Fruit fly (Drosophila melanogaster) whole organism, embryonic: ENCODE data around the gene unc-45.

Experiments used
- Aef1 ChIP-seq: fragments of 200-800 bp; sonication (Bioruptor generic); IDR thresholded peaks from 3 replicates; pipeline ENCODE4 v1.3.6; 2022; ENCODE audit warnings: missing biosample characterization, missing genetic modification characterization
- Antp ChIP-seq: fragments of 200-800 bp; sonication (Bioruptor generic); optimal IDR thresholded peaks from 3 replicates; lab custom pipeline; 2016; ENCODE audit warnings: missing biosample characterization, missing genetic modification characterization
- Bdp1 ChIP-seq: fragments of 200-800 bp; sonication (Bioruptor generic); optimal IDR thresholded peaks from 3 replicates; lab custom pipeline; 2016; ENCODE audit warnings: missing biosample characterization, missing genetic modification characterization
- BtbVII ChIP-seq: fragments of 200-800 bp; sonication (Bioruptor generic); optimal IDR thresholded peaks from 3 replicates; lab custom pipeline; 2017; ENCODE audit warnings: missing biosample characterization, mild to moderate bottlenecking, missing genetic modification characterization
- CG10431 ChIP-seq: fragments of 200-800 bp; sonication (Bioruptor generic); optimal IDR thresholded peaks from 3 replicates; lab custom pipeline; 2018; ENCODE audit warnings: missing biosample characterization, mild to moderate bottlenecking, missing genetic modification characterization
- CG11085 ChIP-seq: fragments of 200-800 bp; sonication (Bioruptor generic); IDR thresholded peaks from 2 replicates; pipeline ENCODE4 v1.3.6; 2022; ENCODE audit warnings: missing biosample characterization, missing genetic modification characterization
- CG11696 ChIP-seq: fragments of 200-800 bp; sonication (Bioruptor generic); IDR thresholded peaks from 2 replicates; pipeline ENCODE4 v1.3.6; 2022; ENCODE audit warnings: missing biosample characterization, missing genetic modification characterization
- CG12104 ChIP-seq: fragments of 200-800 bp; sonication (Bioruptor generic); optimal IDR thresholded peaks from 3 replicates; lab custom pipeline; 2016; ENCODE audit warnings: missing biosample characterization, missing genetic modification characterization
- CG12155 ChIP-seq: fragments of 200-800 bp; sonication (Bioruptor generic); optimal IDR thresholded peaks from 3 replicates; lab custom pipeline; 2016; ENCODE audit warnings: missing biosample characterization, missing genetic modification characterization
- CG13287 ChIP-seq: fragments of 200-800 bp; sonication (Bioruptor generic); IDR thresholded peaks from 2 replicates; pipeline ENCODE4 v1.3.6; 2022; ENCODE audit warnings: missing biosample characterization, missing genetic modification characterization; ENCODE audit not compliant: partially characterized antibody
- CG1603 ChIP-seq: fragments of 200-800 bp; sonication (Bioruptor generic); optimal IDR thresholded peaks from 2 replicates; lab custom pipeline; 2019; ENCODE audit warnings: missing biosample characterization, mild to moderate bottlenecking, missing genetic modification characterization, moderate library complexity
- CG16813 ChIP-seq: fragments of 200-800 bp; sonication (Bioruptor generic); IDR thresholded peaks from 3 replicates; pipeline ENCODE4 v1.3.6; 2022; ENCODE audit warnings: missing biosample characterization, missing genetic modification characterization; ENCODE audit not compliant: partially characterized antibody
- CG16863 ChIP-seq: fragments of 200-800 bp; sonication (Bioruptor generic); optimal IDR thresholded peaks from 3 replicates; lab custom pipeline; 2016; ENCODE audit warnings: missing biosample characterization, missing genetic modification characterization
- CG17186 ChIP-seq: fragments of 200-800 bp; sonication (Bioruptor generic); optimal IDR thresholded peaks from 3 replicates; lab custom pipeline; 2017; ENCODE audit warnings: missing biosample characterization, missing genetic modification reagents, missing genetic modification characterization
- CG18262 ChIP-seq: fragments of 200-800 bp; optimal IDR thresholded peaks from 3 replicates; lab custom pipeline; 2019; ENCODE audit warnings: missing biosample characterization, mild to moderate bottlenecking, missing genetic modification characterization, moderate library complexity
- CG2202 ChIP-seq: fragments of 200-800 bp; sonication (Bioruptor generic); optimal IDR thresholded peaks from 2 replicates; lab custom pipeline; 2018; ENCODE audit warnings: missing biosample characterization, mild to moderate bottlenecking, missing genetic modification characterization
- CG2712 ChIP-seq: fragments of 200-800 bp; optimal IDR thresholded peaks from 3 replicates; lab custom pipeline; 2019; ENCODE audit warnings: missing biosample characterization, mild to moderate bottlenecking, missing genetic modification characterization, moderate library complexity
- CG2875 ChIP-seq: fragments of 200-800 bp; sonication (Bioruptor generic); optimal IDR thresholded peaks from 2 replicates; lab custom pipeline; 2017; ENCODE audit warnings: missing biosample characterization, mild to moderate bottlenecking, missing genetic modification characterization, missing genetic modification reagents
- CG30403 ChIP-seq: fragments of 200-800 bp; sonication (Bioruptor generic); optimal IDR thresholded peaks from 3 replicates; lab custom pipeline; 2016; ENCODE audit warnings: missing biosample characterization, missing genetic modification characterization
- CG3065 ChIP-seq: fragments of 200-800 bp; sonication (Bioruptor generic); optimal IDR thresholded peaks from 2 replicates; lab custom pipeline; 2016; ENCODE audit warnings: missing biosample characterization, missing genetic modification characterization
- CG31441 ChIP-seq: fragments of 200-800 bp; sonication (Bioruptor generic); IDR thresholded peaks from 2 replicates; pipeline ENCODE4 v1.3.6; 2022; ENCODE audit warnings: missing biosample characterization, missing genetic modification characterization
- CG3847 ChIP-seq: fragments of 200-800 bp; sonication (Bioruptor generic); IDR thresholded peaks from 2 replicates; pipeline ENCODE4 v1.3.6; 2022; ENCODE audit warnings: missing biosample characterization, missing genetic modification characterization
- CG8765 ChIP-seq: fragments of 200-800 bp; sonication (Bioruptor generic); IDR thresholded peaks from 2 replicates; pipeline ENCODE4 v1.3.6; 2022; ENCODE audit warnings: missing biosample characterization, missing genetic modification characterization
- CHES-1-like ChIP-seq: fragments of 200-800 bp; sonication (Bioruptor generic); optimal IDR thresholded peaks from 2 replicates; lab custom pipeline; 2016; ENCODE audit warnings: missing biosample characterization, missing genetic modification characterization
- D ChIP-seq, 2 experiments: fragments of 200-800 bp in 1 of 2; fragments of >200 bp in 1 of 2; sonication (Bioruptor generic) in 1 of 2; optimal IDR thresholded peaks; 2 replicates in 1 of 2; 3 replicates in 1 of 2; lab custom pipeline; 2017; ENCODE audit warnings: mild to moderate bottlenecking in 1 of 2, missing biosample characterization in 1 of 2, missing genetic modification characterization in 1 of 2, missing genetic modification reagents in 1 of 2
- Dad ChIP-seq: fragments of 200-800 bp; sonication (Bioruptor generic); optimal IDR thresholded peaks from 3 replicates; lab custom pipeline; 2016; ENCODE audit warnings: missing biosample characterization, missing genetic modification characterization
- Dip2 ChIP-seq: fragments of 200-800 bp; sonication (Bioruptor generic); IDR thresholded peaks from 2 replicates; pipeline ENCODE4 v1.3.6; 2022; ENCODE audit warnings: missing biosample characterization, missing genetic modification characterization
- Fer1 ChIP-seq: fragments of 200-800 bp; sonication (Bioruptor generic); optimal IDR thresholded peaks from 2 replicates; lab custom pipeline; 2017; ENCODE audit warnings: missing biosample characterization, mild to moderate bottlenecking, missing genetic modification characterization
- Fer3 ChIP-seq: fragments of 200-800 bp; sonication (Bioruptor generic); optimal IDR thresholded peaks from 2 replicates; lab custom pipeline; 2018; ENCODE audit warnings: missing biosample characterization, mild to moderate bottlenecking, missing genetic modification characterization, moderate library complexity
- Gsc ChIP-seq: fragments of 200-800 bp; sonication (Bioruptor generic); IDR thresholded peaks from 2 replicates; pipeline ENCODE4 v1.3.6; 2022; ENCODE audit warnings: missing biosample characterization, missing genetic modification characterization
- Hr39 ChIP-seq: fragments of >200 bp; optimal IDR thresholded peaks from 2 replicates; lab custom pipeline; 2017
- Jarid2 ChIP-seq: fragments of 200-800 bp; sonication (Bioruptor generic); optimal IDR thresholded peaks from 3 replicates; lab custom pipeline; 2017; ENCODE audit warnings: mild to moderate bottlenecking, missing biosample characterization, missing genetic modification reagents, missing genetic modification characterization
- Mrtf ChIP-seq: fragments of 200-800 bp; sonication (Bioruptor generic); IDR thresholded peaks from 3 replicates; pipeline ENCODE4 v1.3.6; 2022; ENCODE audit warnings: missing biosample characterization, missing genetic modification characterization
- Six4 ChIP-seq: fragments of 200-800 bp; sonication (Bioruptor generic); optimal IDR thresholded peaks from 2 replicates; lab custom pipeline; 2016; ENCODE audit warnings: missing biosample characterization, missing genetic modification characterization
- Xbp1 ChIP-seq: fragments of 200-800 bp; sonication (Bioruptor generic); optimal IDR thresholded peaks from 3 replicates; lab custom pipeline; 2016; ENCODE audit warnings: missing biosample characterization, mild to moderate bottlenecking, missing genetic modification characterization
- bcd ChIP-seq: fragments of 200-800 bp; sonication (Bioruptor generic); optimal IDR thresholded peaks from 2 replicates; lab custom pipeline; 2017; ENCODE audit warnings: missing biosample characterization, mild to moderate bottlenecking, missing genetic modification characterization
- croc ChIP-seq: fragments of 200-800 bp; sonication (Bioruptor generic); conservative IDR thresholded peaks from 3 replicates; pipeline ENCODE4 v1.3.6; 2022; ENCODE audit warnings: missing biosample characterization, missing genetic modification characterization
- dan ChIP-seq: fragments of 200-800 bp; sonication (Bioruptor generic); IDR thresholded peaks from 2 replicates; pipeline ENCODE4 v1.3.6; 2022; ENCODE audit warnings: missing biosample characterization, missing genetic modification characterization
- dati ChIP-seq: fragments of 200-800 bp; sonication (Bioruptor generic); IDR thresholded peaks from 2 replicates; pipeline ENCODE4 v1.3.6; 2022; ENCODE audit warnings: missing biosample characterization, missing genetic modification characterization
- dmrt11E ChIP-seq: fragments of 200-800 bp; sonication (Bioruptor generic); optimal IDR thresholded peaks from 3 replicates; lab custom pipeline; 2018; ENCODE audit warnings: missing biosample characterization, mild to moderate bottlenecking, missing genetic modification characterization, moderate library complexity
- gem ChIP-seq: fragments of 200-800 bp; sonication (Bioruptor generic); optimal IDR thresholded peaks from 2 replicates; lab custom pipeline; 2019; ENCODE audit warnings: missing biosample characterization, mild to moderate bottlenecking, missing genetic modification characterization, moderate library complexity
- ind ChIP-seq: fragments of 200-800 bp; sonication (Bioruptor generic); optimal IDR thresholded peaks from 3 replicates; lab custom pipeline; 2016; ENCODE audit warnings: missing biosample characterization, missing genetic modification characterization
- kah ChIP-seq: fragments of 200-800 bp; sonication (Bioruptor generic); optimal IDR thresholded peaks from 2 replicates; lab custom pipeline; 2018; ENCODE audit warnings: missing biosample characterization, mild to moderate bottlenecking, missing genetic modification characterization
- mld ChIP-seq: fragments of 200-800 bp; sonication (Bioruptor generic); IDR thresholded peaks from 3 replicates; pipeline ENCODE4 v1.3.6; 2022; ENCODE audit warnings: missing biosample characterization, missing genetic modification characterization; ENCODE audit not compliant: partially characterized antibody
- pan ChIP-seq, 4 experiments: fragments of >200 bp in 3 of 4; fragments of 200-800 bp in 1 of 4; sonication (Bioruptor generic) in 1 of 4; optimal IDR thresholded peaks in 3 of 4; IDR thresholded peaks in 1 of 4; 2 replicates each; pipeline versions ENCODE4 v1.3.6 to Lab custom; 2017 to 2022; ENCODE audit warnings: missing biosample characterization in 2 of 4, missing genetic modification characterization in 2 of 4, mixed read lengths in 1 of 4
- sr ChIP-seq: fragments of 200-800 bp; sonication (Bioruptor generic); IDR thresholded peaks from 3 replicates; pipeline ENCODE4 v1.3.6; 2022; ENCODE audit warnings: missing biosample characterization, missing genetic modification characterization
- ssp ChIP-seq: fragments of 200-800 bp; sonication (Bioruptor generic); IDR thresholded peaks from 2 replicates; pipeline ENCODE4 v1.3.6; 2022; ENCODE audit warnings: missing biosample characterization, missing genetic modification characterization
- tgo ChIP-seq: fragments of 200-800 bp; sonication (Bioruptor generic); IDR thresholded peaks from 3 replicates; pipeline ENCODE4 v1.3.6; 2022; ENCODE audit warnings: missing biosample characterization, missing genetic modification characterization
- tin ChIP-seq: fragments of 200-800 bp; sonication (Bioruptor generic); optimal IDR thresholded peaks from 3 replicates; lab custom pipeline; 2016; ENCODE audit warnings: missing biosample characterization, missing genetic modification characterization
- unpg ChIP-seq: fragments of 200-800 bp; sonication (Bioruptor generic); optimal IDR thresholded peaks from 3 replicates; lab custom pipeline; 2018; ENCODE audit warnings: missing biosample characterization, mild to moderate bottlenecking, missing genetic modification characterization, moderate library complexity
- wek ChIP-seq: fragments of 200-800 bp; sonication (Bioruptor generic); optimal IDR thresholded peaks from 3 replicates; lab custom pipeline; 2018; ENCODE audit warnings: missing biosample characterization, mild to moderate bottlenecking, missing genetic modification characterization, moderate library complexity

The unc-45 gene

DNA sequence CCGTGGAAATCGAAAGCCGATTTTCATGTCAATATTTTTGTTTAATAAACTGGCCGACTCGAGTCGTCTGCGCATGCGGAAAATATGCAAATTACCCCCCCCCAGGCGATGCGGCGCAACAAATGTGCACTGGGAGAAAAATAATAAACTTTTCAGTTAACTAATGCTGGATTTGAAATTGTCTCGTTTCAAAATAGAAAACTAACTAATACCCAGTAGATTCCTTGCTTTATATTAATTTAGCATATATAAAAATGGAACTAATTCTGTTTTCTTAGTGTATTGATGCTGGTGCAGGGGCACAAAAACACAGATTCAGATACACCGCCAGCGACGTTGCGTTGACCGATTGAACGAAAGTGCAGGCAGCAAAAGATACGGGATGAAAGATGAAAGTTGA lies 4.8 kb downstream of the unc-45 start (continued):
- TF ChIP-seq Fer1 (GFP tag; lab: Kevin White, UChicago) (no peak), unpg (GFP tag; lab: Kevin White, UChicago) (peak; percentile 9), Dip2 (GFP tag; lab: Robert Waterston, UW) (no peak), wek (no peak), CG1603 (peak; percentile 45), Bdp1 (no peak), CG10431 (GFP tag; lab: Kevin White, UChicago) (no peak), mld (no peak), Hr39 (lab: Kevin White, UChicago) (no peak), CG12155 (no peak), CG16813 (GFP tag; lab: Robert Waterston, UW) (no peak), CG12104 (no peak), sr (GFP tag; lab: Robert Waterston, UW) (no peak), CG13287 (GFP tag; lab: Robert Waterston, UW) (no peak), Gsc (GFP tag; lab: Robert Waterston, UW) (no peak), ssp (GFP tag; lab: Robert Waterston, UW) (0 out of 2 replicates have a peak, but pooled peaks have one; percentile 27), dmrt11E (no peak), CG11696 (GFP tag; lab: Robert Waterston, UW) (no peak), Mrtf (GFP tag; lab: Robert Waterston, UW) (no peak), CG2202 (tag; lab: Kevin White, UChicago) (no peak), tin (GFP tag; lab: Kevin White, UChicago) (peak; percentile 15), CG2875 (GFP tag; lab: Kevin White, UChicago) (no peak), CG30403 (GFP tag; lab: Kevin White, UChicago) (no peak), Xbp1 (no peak), tgo (GFP tag; lab: Robert Waterston, UW) (no peak), Dad (GFP tag; lab: Kevin White, UChicago) (no peak), bcd (GFP tag; lab: Kevin White, UChicago) (no peak), Antp (GFP tag; lab: Kevin White, UChicago) (no peak), CG3847 (GFP tag; lab: Robert Waterston, UW) (no peak), BtbVII (GFP tag; lab: Kevin White, UChicago) (no peak), CG31441 (peak; percentile 41; the same call in 1 of the 2 replicates), Six4 (GFP tag; lab: Kevin White, UChicago) (no peak), CG8765 (GFP tag; lab: Robert Waterston, UW) (no peak), CG3065 (GFP tag; lab: Kevin White, UChicago) (no peak), pan (optimal IDR thresholded peaks at IDR 0.05; lab: Kevin White, UChicago) (no peak), pan (GFP tag; optimal IDR thresholded peaks at IDR 0.05 in 1 of 2, IDR thresholded peaks at IDR 0.05 in 1 of 2) (no peak), CG2712 (tag; lab: Kevin White, UChicago) (peak; percentile 57), CG18262 (tag; lab: Kevin White, UChicago) (peak; percentile 53), CG11085 (no peak), ind (peak; percentile 6), Aef1 (GFP tag; lab: Robert Waterston, UW) (no peak), dati (GFP tag; lab: Robert Waterston, UW) (no peak), dan (GFP tag; lab: Robert Waterston, UW) (no peak), Fer3 (tag; lab: Kevin White, UChicago) (no peak), CG17186 (GFP tag; lab: Kevin White, UChicago) (no peak), gem (tag; lab: Kevin White, UChicago) (peak; percentile 32), CG16863 (no peak), croc (no peak), D (optimal IDR thresholded peaks at IDR 0.05; lab: Kevin White, UChicago) (no peak), D (GFP tag; optimal IDR thresholded peaks at IDR 0.05; lab: Kevin White, UChicago) (peak; percentile 2), kah (GFP tag; lab: Kevin White, UChicago) (no peak), Jarid2 (GFP tag; lab: Kevin White, UChicago) (no peak), CHES-1-like (GFP tag; lab: Kevin White, UChicago) (no peak)
